Worm (Caenorhabditis elegans): ENCODE data around the gene C30G12.2.

DNA sequence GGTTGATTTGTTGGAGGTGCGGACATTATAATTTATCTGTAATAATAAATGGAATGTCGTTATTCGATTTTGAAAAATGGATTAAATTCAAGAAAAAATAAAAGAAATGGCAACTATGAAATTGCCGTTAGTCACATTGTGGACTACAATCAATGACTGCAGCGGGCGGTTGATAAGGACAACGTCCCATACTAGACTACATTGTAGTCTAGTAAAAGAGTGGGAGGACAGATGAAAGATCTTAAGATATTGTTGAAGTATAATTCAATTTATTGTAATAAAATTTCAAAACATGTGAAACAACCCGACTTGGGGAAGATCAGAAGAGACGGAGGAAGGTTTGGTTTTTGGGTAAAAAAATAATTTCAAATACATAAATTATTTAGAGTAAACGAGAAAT, 38.2 kb upstream of the C30G12.2 start, which contains the start of the genes prx-13 and ada-2:
- TF ChIP-seq dve-1 (tag; optimal IDR thresholded peaks at IDR 0.05) (no peak), odd-2 (tag; optimal IDR thresholded peaks at IDR 0.05) (no peak), hlh-13 (GFP tag; optimal IDR thresholded peaks at IDR 0.05) (no peak), fax-1 (tag; optimal IDR thresholded peaks at IDR 0.05) (no peak), ama-1 (optimal IDR thresholded peaks at IDR 0.05) (no peak), hlh-30 (tag; optimal IDR thresholded peaks at IDR 0.05; ENCODE audit: insufficient read depth) (no peak), tbx-2 (tag; optimal IDR thresholded peaks at IDR 0.05) (no peak), syd-9 (tag; optimal IDR thresholded peaks at IDR 0.05) (no peak), dmd-4 (tag; optimal IDR thresholded peaks at IDR 0.05; ENCODE audit: borderline replicate concordance) (no peak), pag-3 (tag; optimal IDR thresholded peaks at IDR 0.05; ENCODE audit: borderline replicate concordance) (no peak), gmeb-2 (tag; optimal IDR thresholded peaks at IDR 0.05) (no peak)

Data from whole organism, late embryonic.